Worm (Caenorhabditis elegans) whole organism, L2 larva: Measurements from ENCODE around the gene F53C11.1.

Source experiments
- C34F6.9 ChIP-seq: fragments of 150-350 bp; optimal IDR thresholded peaks from 2 replicates; lab custom pipeline; 2014; ENCODE audit warnings: missing biosample characterization, missing genetic modification characterization
- F13H6.1 ChIP-seq: sonication (generic microtip); optimal IDR thresholded peaks from 2 replicates; lab custom pipeline; 2016; ENCODE audit warnings: missing genetic modification characterization, missing compliant biosample characterization
- R02D3.7 ChIP-seq: fragments of 150-350 bp; optimal IDR thresholded peaks from 2 replicates; lab custom pipeline; 2014; ENCODE audit warnings: missing biosample characterization, missing genetic modification characterization
- blmp-1 ChIP-seq: sonication (generic microtip); optimal IDR thresholded peaks from 2 replicates; lab custom pipeline; 2017; ENCODE audit warnings: missing genetic modification characterization, mild to moderate bottlenecking, missing compliant biosample characterization, antibody characterized with exemption, moderate library complexity; ENCODE audit not compliant: insufficient read depth
- ceh-16 ChIP-seq: fragments of 150-350 bp; optimal IDR thresholded peaks from 2 replicates; lab custom pipeline; 2014; ENCODE audit warnings: missing biosample characterization, missing genetic modification characterization
- crh-2 ChIP-seq: sonication (generic microtip); optimal IDR thresholded peaks from 2 replicates; lab custom pipeline; 2017; ENCODE audit warnings: missing biosample characterization, missing genetic modification characterization
- dmd-4 ChIP-seq: sonication (generic microtip); optimal IDR thresholded peaks from 2 replicates; lab custom pipeline; 2017; ENCODE audit warnings: missing biosample characterization, missing genetic modification characterization
- egl-27 ChIP-seq: sonication (generic microtip); optimal IDR thresholded peaks from 3 replicates; lab custom pipeline; 2017; ENCODE audit warnings: missing biosample characterization, missing genetic modification reagents, missing genetic modification characterization
- fos-1 ChIP-seq: fragments of 150-350 bp; optimal IDR thresholded peaks from 2 replicates; lab custom pipeline; 2014; ENCODE audit warnings: missing biosample characterization, missing genetic modification characterization
- gmeb-1 ChIP-seq: fragments of 150-350 bp; optimal IDR thresholded peaks from 2 replicates; lab custom pipeline; 2014; ENCODE audit warnings: missing biosample characterization, missing genetic modification characterization
- lin-11 ChIP-seq: fragments of 150-350 bp; sonication (generic microtip); optimal IDR thresholded peaks from 2 replicates; lab custom pipeline; 2014; ENCODE audit warnings: missing biosample characterization, missing genetic modification characterization, inconsistent platforms, mixed read lengths
- lin-13 ChIP-seq: fragments of 150-350 bp; optimal IDR thresholded peaks from 2 replicates; lab custom pipeline; 2014; ENCODE audit warnings: missing biosample characterization, missing genetic modification reagents, missing genetic modification characterization
- lin-39 ChIP-seq: fragments of 150-350 bp; optimal IDR thresholded peaks from 2 replicates; lab custom pipeline; 2014; ENCODE audit warnings: missing biosample characterization, missing genetic modification reagents, missing genetic modification characterization
- lsy-2 ChIP-seq, 2 experiments: fragments of 150-350 bp in 1 of 2; sonication (generic microtip) in 1 of 2; optimal IDR thresholded peaks; 2 replicates each; lab custom pipeline; 2014 to 2017; ENCODE audit warnings: missing biosample characterization in 2 of 2, missing genetic modification characterization in 2 of 2
- mab-5 ChIP-seq: fragments of 150-350 bp; optimal IDR thresholded peaks from 2 replicates; lab custom pipeline; 2014; ENCODE audit warnings: missing biosample characterization, missing genetic modification characterization
- mbf-1 ChIP-seq: sonication (generic microtip); optimal IDR thresholded peaks from 2 replicates; lab custom pipeline; 2017; ENCODE audit warnings: missing biosample characterization, missing genetic modification characterization
- mdl-1 ChIP-seq, 2 experiments: fragments of 150-350 bp in 1 of 2; sonication (generic microtip) in 1 of 2; optimal IDR thresholded peaks; 2 replicates each; lab custom pipeline; 2017; ENCODE audit warnings: missing biosample characterization in 2 of 2, missing genetic modification characterization in 2 of 2
- nhr-11 ChIP-seq: fragments of 150-350 bp; optimal IDR thresholded peaks from 2 replicates; lab custom pipeline; 2014; ENCODE audit warnings: missing biosample characterization, missing genetic modification characterization
- nhr-12 ChIP-seq: fragments of 150-350 bp; optimal IDR thresholded peaks from 2 replicates; lab custom pipeline; 2014; ENCODE audit warnings: missing biosample characterization, missing genetic modification characterization
- nhr-129 ChIP-seq: fragments of 150-350 bp; optimal IDR thresholded peaks from 2 replicates; lab custom pipeline; 2014; ENCODE audit warnings: missing biosample characterization, missing genetic modification characterization
- nhr-21 ChIP-seq: fragments of 150-350 bp; optimal IDR thresholded peaks from 2 replicates; lab custom pipeline; 2014; ENCODE audit warnings: missing biosample characterization, missing genetic modification characterization
- nhr-23 ChIP-seq: fragments of 150-350 bp; optimal IDR thresholded peaks from 2 replicates; lab custom pipeline; 2014; ENCODE audit warnings: missing biosample characterization, missing genetic modification reagents, missing genetic modification characterization
- nhr-237 ChIP-seq: fragments of 150-350 bp; optimal IDR thresholded peaks from 2 replicates; lab custom pipeline; 2014; ENCODE audit warnings: missing biosample characterization, missing genetic modification characterization
- nhr-25 ChIP-seq: fragments of 150-350 bp; sonication (generic microtip); optimal IDR thresholded peaks from 3 replicates; lab custom pipeline; 2014; ENCODE audit warnings: missing biosample characterization, missing genetic modification characterization
- nhr-6 ChIP-seq: fragments of 150-350 bp; optimal IDR thresholded peaks from 2 replicates; lab custom pipeline; 2014; ENCODE audit warnings: missing biosample characterization, missing genetic modification characterization
- nhr-77 ChIP-seq: fragments of 150-350 bp; optimal IDR thresholded peaks from 2 replicates; lab custom pipeline; 2014; ENCODE audit warnings: missing biosample characterization, missing genetic modification characterization
- peb-1 ChIP-seq: fragments of 150-350 bp; optimal IDR thresholded peaks from 2 replicates; lab custom pipeline; 2014; ENCODE audit warnings: missing biosample characterization, missing genetic modification characterization
- sem-4 ChIP-seq: fragments of 150-350 bp; optimal IDR thresholded peaks from 2 replicates; lab custom pipeline; 2014; ENCODE audit warnings: missing biosample characterization, missing genetic modification reagents, missing genetic modification characterization
- sma-3 ChIP-seq: sonication (generic microtip); optimal IDR thresholded peaks from 2 replicates; lab custom pipeline; 2016; ENCODE audit warnings: missing genetic modification reagents, missing genetic modification characterization, missing compliant biosample characterization
- sma-9 ChIP-seq, 2 experiments: fragments of 150-350 bp in 1 of 2; sonication (generic microtip) in 1 of 2; optimal IDR thresholded peaks; 2 replicates each; lab custom pipeline; 2014 to 2016; ENCODE audit warnings: missing genetic modification characterization in 2 of 2, mild to moderate bottlenecking in 1 of 2, missing biosample characterization in 1 of 2, missing compliant biosample characterization in 1 of 2, missing genetic modification reagents in 1 of 2, moderate library complexity in 1 of 2
- snpc-4 ChIP-seq: fragments of 150-350 bp; optimal IDR thresholded peaks from 2 replicates; lab custom pipeline; 2014; ENCODE audit warnings: missing biosample characterization, missing genetic modification characterization
- unc-39 ChIP-seq: fragments of 150-350 bp; optimal IDR thresholded peaks from 2 replicates; lab custom pipeline; 2014; ENCODE audit warnings: missing biosample characterization, missing genetic modification characterization
- unc-55 ChIP-seq: fragments of 150-350 bp; sonication (generic microtip); optimal IDR thresholded peaks from 3 replicates; lab custom pipeline; 2014; ENCODE audit warnings: missing biosample characterization, missing genetic modification reagents, missing genetic modification characterization
- zag-1 ChIP-seq: fragments of 150-350 bp; optimal IDR thresholded peaks from 2 replicates; lab custom pipeline; 2014; ENCODE audit warnings: missing biosample characterization, missing genetic modification characterization
- ztf-1 ChIP-seq: fragments of 200-800 bp; sonication (Bioruptor generic); conservative IDR thresholded peaks from 2 replicates; pipeline ENCODE4 v1.3.6; 2022; ENCODE audit warnings: missing genetic modification characterization, missing compliant biosample characterization
- ztf-11 ChIP-seq: sonication (generic microtip); optimal IDR thresholded peaks from 2 replicates; lab custom pipeline; 2017; ENCODE audit warnings: missing biosample characterization, missing genetic modification characterization
- ztf-4 ChIP-seq: fragments of 150-350 bp; optimal IDR thresholded peaks from 2 replicates; lab custom pipeline; 2014; ENCODE audit warnings: missing biosample characterization, missing genetic modification characterization

The F53C11.1 gene

ce11 chrV:13812330-13812729 is 36.7 kb downstream of the F53C11.1 start:
- TF ChIP-seq R02D3.7 (tag; lab: Kevin White, UChicago) (no peak), peb-1 (tag; lab: Kevin White, UChicago) (no peak), fos-1 (no peak), C34F6.9 (tag; lab: Kevin White, UChicago) (no peak), unc-55 (GFP tag; lab: Kevin White, UChicago) (no peak), ztf-1 (no peak), nhr-6 (tag; lab: Kevin White, UChicago) (no peak), mbf-1 (tag; lab: Kevin White, UChicago) (no peak), mab-5 (tag; lab: Kevin White, UChicago) (no peak), ztf-11 (no peak), nhr-11 (tag; lab: Kevin White, UChicago) (no peak), zag-1 (tag; lab: Kevin White, UChicago) (no peak), ceh-16 (tag; lab: Kevin White, UChicago) (no peak), ztf-4 (tag; lab: Kevin White, UChicago) (no peak), gmeb-1 (no peak)
- TF ChIP-seq, all 48 proteins: peak for 0

- TF ChIP-seq nhr-11 (tag; lab: Kevin White, UChicago): no peak
- TF ChIP-seq ceh-16 (tag; lab: Kevin White, UChicago): no peak
- TF ChIP-seq nhr-129 (tag; lab: Kevin White, UChicago): no peak
- no peak for TF ChIP-seq nhr-25 (tag; lab: Kevin White, UChicago)
- TF ChIP-seq ztf-1: no peak
- no peak for TF ChIP-seq dmd-4 (tag; lab: Kevin White, UChicago)
- TF ChIP-seq lin-39 (tag; lab: Kevin White, UChicago): no peak
- TF ChIP-seq nhr-21 (tag; lab: Kevin White, UChicago): no peak
- no peak for TF ChIP-seq nhr-77 (tag; lab: Kevin White, UChicago)
Observed at ce11 chrV:13812931-13813330, 37.3 kb downstream of the F53C11.1 start, which contains the start of gene ceh-24. Gene ceh-24, plus strand, starts transcription at chrV:13813231.

DNA sequence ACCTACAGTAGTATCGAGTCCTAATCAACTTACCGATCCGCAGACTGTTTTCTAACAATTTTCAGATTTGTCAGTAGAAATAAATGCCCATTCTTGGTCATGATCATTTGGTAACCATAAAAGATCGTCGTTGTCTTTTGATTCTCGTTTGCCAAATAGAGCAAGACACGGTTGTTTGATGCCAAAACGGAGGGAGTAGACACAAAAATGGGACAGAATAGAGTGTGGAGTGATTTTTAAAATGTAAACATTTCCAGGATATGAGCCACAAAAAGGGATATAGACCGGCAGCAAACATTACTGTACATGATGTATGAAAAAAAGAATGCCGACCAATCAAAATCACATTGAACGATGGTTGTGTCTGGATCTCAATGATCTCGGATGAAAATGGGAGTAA is 41.3 kb downstream of the F53C11.1 start, which contains the start of gene F55B12.2:
TSS of gene F55B12.2 (minus strand) at position 101 of the 400 bp plus-strand sequence.
- no peak for TF ChIP-seq nhr-237 (tag; lab: Kevin White, UChicago)
- TF ChIP-seq nhr-129 (tag; lab: Kevin White, UChicago): no peak
- TF ChIP-seq peb-1 (tag; lab: Kevin White, UChicago): no peak
- no peak for TF ChIP-seq fos-1
- TF ChIP-seq unc-39 (tag; lab: Kevin White, UChicago): no peak
- TF ChIP-seq gmeb-1: no peak
- TF ChIP-seq nhr-23 (tag; lab: Kevin White, UChicago): no peak
- no peak for TF ChIP-seq egl-27 (tag; lab: Kevin White, UChicago)
- TF ChIP-seq F13H6.1: no peak
- TF ChIP-seq ztf-1: no peak
- no peak for TF ChIP-seq nhr-6 (tag; lab: Kevin White, UChicago)
- TF ChIP-seq sem-4 (tag; lab: Kevin White, UChicago): no peak
- TF ChIP-seq nhr-12 (tag; lab: Kevin White, UChicago): no peak
- TF ChIP-seq mdl-1 (tag; optimal IDR thresholded peaks at IDR 0.05; lab: Kevin White, UChicago): no peak
- TF ChIP-seq mab-5 (tag; lab: Kevin White, UChicago): no peak
- no peak for TF ChIP-seq ztf-4 (tag; lab: Kevin White, UChicago)

- TF ChIP-seq sma-3 (GFP tag; lab: Kevin White, UChicago) (peak; percentile 68), nhr-21 (tag; lab: Kevin White, UChicago) (peak; percentile 27), unc-55 (GFP tag; lab: Kevin White, UChicago) (peak; percentile 85), sem-4 (tag; lab: Kevin White, UChicago) (peak; percentile 55), peb-1 (tag; lab: Kevin White, UChicago) (no peak), lin-11 (tag; lab: Kevin White, UChicago) (peak; percentile 29), lsy-2 (tag; optimal IDR thresholded peaks at IDR 0.05; lab: Kevin White, UChicago) (peak; percentile 78 to 87), C34F6.9 (tag; lab: Kevin White, UChicago) (peak; percentile 89), lin-13 (peak; percentile 49), mab-5 (tag; lab: Kevin White, UChicago) (peak; percentile 39), crh-2 (tag; lab: Kevin White, UChicago) (peak; percentile 60), nhr-11 (tag; lab: Kevin White, UChicago) (no peak), ztf-4 (tag; lab: Kevin White, UChicago) (peak; percentile 5), gmeb-1 (peak; percentile 81), dmd-4 (tag; lab: Kevin White, UChicago) (no peak), snpc-4 (tag; lab: Kevin White, UChicago) (peak; percentile 41), blmp-1 (tag; lab: Kevin White, UChicago) (no peak), ztf-11 (no peak), nhr-129 (tag; lab: Kevin White, UChicago) (peak; percentile 83), fos-1 (peak; percentile 75), F13H6.1 (no peak), sma-9 (GFP tag; optimal IDR thresholded peaks at IDR 0.05; lab: Kevin White, UChicago) (peak; percentile 79), sma-9 (tag; optimal IDR thresholded peaks at IDR 0.05; lab: Kevin White, UChicago) (no peak), egl-27 (tag; lab: Kevin White, UChicago) (peak; percentile 37)
Observed at ce11 chrV:13818824-13819408, 43.3 kb downstream of the F53C11.1 start, which contains the start of gene sel-10. Gene sel-10, plus strand, starts transcription at chrV:13819361.
